Worm (Caenorhabditis elegans): ENCODE results near the gene cnx-1.

Gene cnx-1

DNA sequence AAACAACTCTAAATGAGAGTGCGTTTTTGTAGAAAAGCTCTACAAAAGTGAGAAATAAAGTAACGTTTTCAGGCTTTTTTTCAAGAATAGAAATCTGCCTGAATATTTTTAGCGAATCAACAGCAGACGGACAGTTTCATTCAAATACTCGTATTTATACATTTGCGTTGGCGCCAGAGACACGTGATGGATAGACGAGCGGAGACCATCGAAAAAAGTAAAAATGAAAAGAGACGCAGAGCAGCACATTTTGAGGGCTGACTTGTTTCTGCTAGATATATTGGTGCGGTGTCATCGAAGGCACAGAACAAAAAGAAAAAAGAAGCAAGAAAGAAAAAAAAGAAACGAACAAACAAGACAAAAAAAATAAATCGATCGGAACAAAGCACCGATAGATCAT lies 9.1 kb upstream of the cnx-1 start (continued):
- TF ChIP-seq zim-3 (tag; optimal IDR thresholded peaks at IDR 0.05) (no peak), die-1 (tag; optimal IDR thresholded peaks at IDR 0.05) (no peak), ama-1 (optimal IDR thresholded peaks at IDR 0.05) (peak; percentile 79), ama-1 (GFP tag; optimal IDR thresholded peaks at IDR 0.05) (no peak), atf-7 (tag; optimal IDR thresholded peaks at IDR 0.05) (peak; percentile 52), mxl-1 (tag; optimal IDR thresholded peaks at IDR 0.05) (no peak), hrde-1 (tag; optimal IDR thresholded peaks at IDR 0.05; ENCODE audit: borderline replicate concordance) (no peak), mes-4 (tag; optimal IDR thresholded peaks at IDR 0.05) (no peak), T07F8.4 (tag; optimal IDR thresholded peaks at IDR 0.05) (no peak), gei-17 (GFP tag; optimal IDR thresholded peaks at IDR 0.05) (no peak), ztf-28 (GFP tag; IDR thresholded peaks at IDR 0.05) (no peak), Y56A3A.18 (GFP tag; IDR thresholded peaks at IDR 0.05) (no peak), dpl-1 (GFP tag; optimal IDR thresholded peaks at IDR 0.05) (no peak), pbrm-1 (GFP tag; IDR thresholded peaks at IDR 0.05) (0 out of 2 replicates have a peak, but pooled peaks have one; percentile 48), K11D2.4 (GFP tag; IDR thresholded peaks at IDR 0.05) (peak; percentile 67; the same call in 1 of the 2 replicates), F33H1.4 (GFP tag; IDR thresholded peaks at IDR 0.05) (no peak), pha-4 (tag; optimal IDR thresholded peaks at IDR 0.05) (no peak)

DNA sequence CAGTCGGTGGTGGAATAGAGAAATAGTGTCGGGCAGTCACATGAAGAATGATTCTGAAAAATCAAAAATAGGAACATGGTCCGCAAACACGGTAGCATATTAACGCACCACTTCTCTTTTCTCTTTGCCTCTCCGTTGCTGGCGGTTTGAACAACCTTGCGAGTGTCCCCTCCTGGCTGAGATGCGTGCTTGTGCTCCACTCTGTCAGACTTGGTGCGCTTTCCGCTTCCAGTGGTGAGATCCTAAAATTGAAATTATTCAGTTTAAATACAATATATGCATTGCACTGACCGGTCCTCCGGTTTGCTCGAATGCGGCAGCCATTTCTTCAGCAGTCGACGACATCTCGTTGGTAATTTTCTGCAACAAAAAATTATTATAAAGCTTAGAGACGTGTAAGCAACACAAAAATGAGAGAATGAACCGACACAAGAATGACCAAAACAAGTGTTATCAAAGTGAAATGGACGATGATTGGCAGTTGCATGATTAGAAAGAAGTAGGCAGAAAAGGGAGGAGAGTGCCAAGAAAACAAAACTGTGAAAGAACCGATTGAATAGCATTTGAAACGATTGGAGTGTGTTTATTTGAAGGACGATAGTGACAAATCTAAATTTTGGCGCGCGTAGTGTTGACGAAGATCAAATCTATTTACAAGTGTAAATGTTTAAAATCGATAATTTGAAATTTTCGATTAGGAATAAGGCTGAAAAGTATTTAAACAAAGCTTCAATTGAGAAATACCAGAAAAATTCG lies 8.3 kb upstream of the cnx-1 start, which contains the start of gene ZK632.9:
Gene ZK632.9 (minus strand): TSS at position 360 of the 756 bp plus-strand sequence.
- TF ChIP-seq pha-4 (tag; optimal IDR thresholded peaks at IDR 0.05) = peak; percentile 23
- TF ChIP-seq madf-3 (GFP tag; IDR thresholded peaks at IDR 0.05) = peak; percentile 65; the same call in 1 of the 2 replicates
- TF ChIP-seq efl-1 (GFP tag; optimal IDR thresholded peaks at IDR 0.05) = peak; percentile 74
- TF ChIP-seq dpff-1 (tag; optimal IDR thresholded peaks at IDR 0.05) = no peak
- peak; percentile 79 for TF ChIP-seq madf-6 (GFP tag; IDR thresholded peaks at IDR 0.05)
- TF ChIP-seq gei-17 (GFP tag; optimal IDR thresholded peaks at IDR 0.05) = no peak
- TF ChIP-seq ztf-3 (GFP tag; optimal IDR thresholded peaks at IDR 0.05) = no peak
- TF ChIP-seq ztf-26 (tag; optimal IDR thresholded peaks at IDR 0.05) = no peak
- 0 out of 2 replicates have a peak, but pooled peaks have one; percentile 6 for TF ChIP-seq B0019.2 (GFP tag; conservative IDR thresholded peaks at IDR 0.05)
- TF ChIP-seq ama-1 (optimal IDR thresholded peaks at IDR 0.05) = peak; percentile 70
- TF ChIP-seq ama-1 (GFP tag; optimal IDR thresholded peaks at IDR 0.05) = no peak
- TF ChIP-seq ztf-25 (GFP tag; IDR thresholded peaks at IDR 0.05) = no peak
- TF ChIP-seq cebp-1 (GFP tag; IDR thresholded peaks at IDR 0.05) = no peak
- TF ChIP-seq cebp-1 (tag; optimal IDR thresholded peaks at IDR 0.05) = no peak
- no peak for TF ChIP-seq F22D6.2 (tag; optimal IDR thresholded peaks at IDR 0.05)
- TF ChIP-seq dox-1 (GFP tag; IDR thresholded peaks at IDR 0.05) = peak; percentile 31
- peak; percentile 13; the same call in 1 of the 2 replicates for TF ChIP-seq F33H1.4 (GFP tag; IDR thresholded peaks at IDR 0.05)
- no peak for TF ChIP-seq madf-10 (tag; optimal IDR thresholded peaks at IDR 0.05)
- TF ChIP-seq Y79H2A.3 (GFP tag; conservative IDR thresholded peaks at IDR 0.05) = 0 out of 2 replicates have a peak, but pooled peaks have one; percentile 10
- TF ChIP-seq xnd-1 (tag; optimal IDR thresholded peaks at IDR 0.05) = peak; percentile 34
- no peak for TF ChIP-seq mel-28 (tag; optimal IDR thresholded peaks at IDR 0.05; ENCODE audit: borderline replicate concordance)
- TF ChIP-seq ceh-91 (GFP tag; IDR thresholded peaks at IDR 0.05) = 0 out of 2 replicates have a peak, but pooled peaks have one; percentile 10
- no peak for TF ChIP-seq sptf-2 (GFP tag; optimal IDR thresholded peaks at IDR 0.05)
- TF ChIP-seq aptf-3 (GFP tag; IDR thresholded peaks at IDR 0.05) = no peak
- TF ChIP-seq tbp1 (GFP tag; optimal IDR thresholded peaks at IDR 0.05) = peak; percentile 14
- TF ChIP-seq nhr-80 (tag; optimal IDR thresholded peaks at IDR 0.05) = peak; percentile 60
- peak; percentile 58 for TF ChIP-seq tbx-9 (tag; optimal IDR thresholded peaks at IDR 0.05; ENCODE audit: borderline replicate concordance)
- no peak for TF ChIP-seq hmg-20 (GFP tag; IDR thresholded peaks at IDR 0.05)
- peak; percentile 27 for TF ChIP-seq hmg-1.2 (GFP tag; IDR thresholded peaks at IDR 0.05)
- TF ChIP-seq snpc-3.4 (tag; optimal IDR thresholded peaks at IDR 0.05) = peak; percentile 26
- no peak for TF ChIP-seq tlf-1 (GFP tag; optimal IDR thresholded peaks at IDR 0.05)
- TF ChIP-seq let-607 (tag; optimal IDR thresholded peaks at IDR 0.05) = peak in 1 of 2 experiments; percentile 30
- no peak for TF ChIP-seq egl-18 (GFP tag; IDR thresholded peaks at IDR 0.05)
- TF ChIP-seq madf-8 (GFP tag; conservative IDR thresholded peaks at IDR 0.05) = peak; percentile 38; the same call in 1 of the 2 replicates

Measured in whole organism, young adult.